Worm (Caenorhabditis elegans) whole organism, early embryonic: ENCODE data around the gene fbxa-78.

Experiments used
- aly-1 ChIP-seq: sonication (generic microtip); optimal IDR thresholded peaks from 2 replicates; lab custom pipeline; 2016; ENCODE audit warnings: missing genetic modification characterization, missing compliant biosample characterization
- hmg-4 ChIP-seq: fragments of 200-800 bp; sonication (Bioruptor generic); optimal IDR thresholded peaks from 2 replicates; lab custom pipeline; 2018; ENCODE audit warnings: mild to moderate bottlenecking, missing genetic modification characterization, missing compliant biosample characterization

DNA sequence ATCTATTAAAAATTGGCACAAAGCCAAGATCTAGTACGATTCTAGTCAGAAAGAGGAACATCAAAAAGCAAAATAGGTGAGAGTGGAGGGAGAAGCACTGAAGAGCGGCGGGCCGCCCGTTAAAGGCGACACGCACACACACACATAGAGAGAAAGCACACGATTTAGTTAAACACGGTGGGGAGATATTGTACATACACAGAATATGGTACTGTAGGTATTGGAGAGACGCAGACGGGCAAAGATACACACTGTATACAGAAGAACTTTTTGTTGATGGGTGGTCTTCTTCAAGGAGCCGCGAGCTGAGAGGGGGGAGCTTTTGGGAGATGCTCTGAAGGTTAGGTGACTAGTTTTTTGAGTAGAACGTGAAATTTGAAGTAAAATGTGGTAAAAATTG is 32.0 kb downstream of the fbxa-78 start:
- TF ChIP-seq aly-1 (tag; lab: Kevin White, UChicago) = no peak
- no peak for TF ChIP-seq hmg-4 (GFP tag; lab: Kevin White, UChicago)
